Worm (Caenorhabditis elegans) whole organism, L3 larva: ENCODE results near the gene lite-1.

Experiments used
- R02D3.7 ChIP-seq: fragments of 150-350 bp; optimal IDR thresholded peaks from 2 replicates; lab custom pipeline; 2014; ENCODE audit warnings: missing biosample characterization, missing genetic modification characterization
- aly-2 ChIP-seq: fragments of 150-350 bp; optimal IDR thresholded peaks from 2 replicates; lab custom pipeline; 2014; ENCODE audit warnings: missing biosample characterization, missing genetic modification characterization
- ama-1 ChIP-seq: fragments of 150-350 bp; optimal IDR thresholded peaks from 2 replicates; lab custom pipeline; 2018
- ceh-16 ChIP-seq: sonication (generic microtip); optimal IDR thresholded peaks from 2 replicates; lab custom pipeline; 2017; ENCODE audit warnings: missing biosample characterization, missing genetic modification characterization
- ceh-82 ChIP-seq: fragments of 150-350 bp; optimal IDR thresholded peaks from 2 replicates; lab custom pipeline; 2014; ENCODE audit warnings: missing biosample characterization, missing genetic modification characterization
- egl-27 ChIP-seq: sonication (generic microtip); optimal IDR thresholded peaks from 4 replicates; lab custom pipeline; 2017; ENCODE audit warnings: missing biosample characterization, missing genetic modification reagents, missing genetic modification characterization
- egl-5 ChIP-seq: fragments of 150-350 bp; optimal IDR thresholded peaks from 2 replicates; lab custom pipeline; 2017; ENCODE audit warnings: missing biosample characterization, missing genetic modification reagents, missing genetic modification characterization, inconsistent platforms
- elt-1 ChIP-seq: fragments of 150-350 bp; optimal IDR thresholded peaks from 2 replicates; lab custom pipeline; 2014; ENCODE audit warnings: missing biosample characterization, missing genetic modification characterization
- elt-2 ChIP-seq: sonication (generic microtip); optimal IDR thresholded peaks from 2 replicates; lab custom pipeline; 2016; ENCODE audit warnings: missing genetic modification reagents, mild to moderate bottlenecking, missing genetic modification characterization, missing compliant biosample characterization
- elt-3 ChIP-seq, 3 experiments: fragments of 150-350 bp in 1 of 3; sonication (generic microtip) in 2 of 3; optimal IDR thresholded peaks; 2 replicates in 2 of 3; 4 replicates in 1 of 3; lab custom pipeline; 2014 to 2017; ENCODE audit warnings: missing biosample characterization in 3 of 3, missing genetic modification characterization in 3 of 3
- eor-1 ChIP-seq, 2 experiments: fragments of 150-350 bp; optimal IDR thresholded peaks; 2 replicates each; lab custom pipeline; 2014 to 2018; ENCODE audit warnings: missing biosample characterization in 2 of 2, missing genetic modification characterization in 2 of 2
- fkh-10 ChIP-seq: sonication (generic microtip); optimal IDR thresholded peaks from 2 replicates; lab custom pipeline; 2017; ENCODE audit warnings: missing biosample characterization, missing genetic modification reagents, missing genetic modification characterization
- fkh-2 ChIP-seq: fragments of 150-350 bp; optimal IDR thresholded peaks from 2 replicates; lab custom pipeline; 2014; ENCODE audit warnings: missing biosample characterization, missing genetic modification reagents, missing genetic modification characterization
- fos-1 ChIP-seq: fragments of 150-350 bp; optimal IDR thresholded peaks from 2 replicates; lab custom pipeline; 2014; ENCODE audit warnings: missing biosample characterization, missing genetic modification characterization
- hmg-11 ChIP-seq: sonication (generic microtip); optimal IDR thresholded peaks from 2 replicates; lab custom pipeline; 2016; ENCODE audit warnings: missing genetic modification characterization, missing compliant biosample characterization
- jun-1 ChIP-seq: fragments of 150-350 bp; optimal IDR thresholded peaks from 2 replicates; lab custom pipeline; 2014; ENCODE audit warnings: missing biosample characterization, missing genetic modification reagents, missing genetic modification characterization
- lin-15B ChIP-seq: fragments of 150-350 bp; optimal IDR thresholded peaks from 2 replicates; lab custom pipeline; 2014; ENCODE audit warnings: missing biosample characterization, missing genetic modification characterization
- lin-39 ChIP-seq: fragments of 150-350 bp; optimal IDR thresholded peaks from 2 replicates; lab custom pipeline; 2018; ENCODE audit warnings: missing biosample characterization, missing genetic modification reagents, missing genetic modification characterization
- lsy-12 ChIP-seq: sonication (generic microtip); optimal IDR thresholded peaks from 2 replicates; lab custom pipeline; 2016; ENCODE audit warnings: mild to moderate bottlenecking, missing genetic modification characterization, missing compliant biosample characterization
- mdl-1 ChIP-seq: fragments of 150-350 bp; optimal IDR thresholded peaks from 2 replicates; lab custom pipeline; 2014; ENCODE audit warnings: missing biosample characterization, missing genetic modification characterization
- mml-1 ChIP-seq: fragments of 150-350 bp; sonication (generic microtip); optimal IDR thresholded peaks from 3 replicates; lab custom pipeline; 2014; ENCODE audit warnings: missing biosample characterization, missing genetic modification characterization
- nfya-1 ChIP-seq: sonication (generic microtip); optimal IDR thresholded peaks from 2 replicates; lab custom pipeline; 2017; ENCODE audit warnings: missing genetic modification characterization, mild to moderate bottlenecking, missing compliant biosample characterization, antibody characterized with exemption, moderate library complexity; ENCODE audit not compliant: insufficient read depth
- nhr-11 ChIP-seq: fragments of 150-350 bp; optimal IDR thresholded peaks from 2 replicates; lab custom pipeline; 2014; ENCODE audit warnings: missing biosample characterization, missing genetic modification characterization
- nhr-12 ChIP-seq: fragments of 150-350 bp; optimal IDR thresholded peaks from 2 replicates; lab custom pipeline; 2014; ENCODE audit warnings: missing biosample characterization, missing genetic modification characterization
- nhr-23 ChIP-seq: fragments of 150-350 bp; optimal IDR thresholded peaks from 2 replicates; lab custom pipeline; 2014; ENCODE audit warnings: missing biosample characterization, missing genetic modification reagents, missing genetic modification characterization
- nhr-237 ChIP-seq: fragments of 150-350 bp; optimal IDR thresholded peaks from 2 replicates; lab custom pipeline; 2014; ENCODE audit warnings: missing biosample characterization, missing genetic modification characterization
- nhr-25 ChIP-seq: sonication (generic microtip); optimal IDR thresholded peaks from 2 replicates; lab custom pipeline; 2017; ENCODE audit warnings: missing biosample characterization, missing genetic modification characterization
- nhr-43 ChIP-seq: sonication (generic microtip); optimal IDR thresholded peaks from 2 replicates; lab custom pipeline; 2016; ENCODE audit warnings: mild to moderate bottlenecking, missing genetic modification characterization, missing compliant biosample characterization; ENCODE audit not compliant: poor library complexity, severe bottlenecking
- nhr-67 ChIP-seq: fragments of 150-350 bp; optimal IDR thresholded peaks from 2 replicates; lab custom pipeline; 2014; ENCODE audit warnings: missing biosample characterization, missing genetic modification characterization
- nhr-76 ChIP-seq: fragments of 150-350 bp; sonication (generic microtip); optimal IDR thresholded peaks from 5 replicates; lab custom pipeline; 2014; ENCODE audit warnings: missing biosample characterization, missing genetic modification characterization
- nhr-77 ChIP-seq: fragments of 150-350 bp; optimal IDR thresholded peaks from 2 replicates; lab custom pipeline; 2014; ENCODE audit warnings: missing biosample characterization, missing genetic modification characterization
- pha-4 ChIP-seq: fragments of 150-350 bp; optimal IDR thresholded peaks from 2 replicates; lab custom pipeline; 2014; ENCODE audit warnings: missing biosample characterization, missing genetic modification reagents, missing genetic modification characterization
- pqm-1 ChIP-seq: fragments of 150-350 bp; optimal IDR thresholded peaks from 2 replicates; lab custom pipeline; 2017; ENCODE audit warnings: missing biosample characterization, missing genetic modification characterization, inconsistent platforms
- sea-2 ChIP-seq: fragments of 150-350 bp; sonication (generic microtip); optimal IDR thresholded peaks from 4 replicates; lab custom pipeline; 2014; ENCODE audit warnings: missing biosample characterization, missing genetic modification reagents, missing genetic modification characterization
- snpc-4 ChIP-seq: fragments of 150-350 bp; optimal IDR thresholded peaks from 2 replicates; lab custom pipeline; 2014; ENCODE audit warnings: missing biosample characterization, missing genetic modification characterization
- tbx-2 ChIP-seq: sonication (generic microtip); optimal IDR thresholded peaks from 2 replicates; lab custom pipeline; 2016; ENCODE audit warnings: mild to moderate bottlenecking, missing genetic modification characterization, missing compliant biosample characterization
- zag-1 ChIP-seq: fragments of 150-350 bp; optimal IDR thresholded peaks from 2 replicates; lab custom pipeline; 2014; ENCODE audit warnings: missing biosample characterization, missing genetic modification characterization
- ztf-11 ChIP-seq: fragments of 150-350 bp; optimal IDR thresholded peaks from 2 replicates; lab custom pipeline; 2014; ENCODE audit warnings: missing biosample characterization, missing genetic modification characterization

Gene lite-1

DNA sequence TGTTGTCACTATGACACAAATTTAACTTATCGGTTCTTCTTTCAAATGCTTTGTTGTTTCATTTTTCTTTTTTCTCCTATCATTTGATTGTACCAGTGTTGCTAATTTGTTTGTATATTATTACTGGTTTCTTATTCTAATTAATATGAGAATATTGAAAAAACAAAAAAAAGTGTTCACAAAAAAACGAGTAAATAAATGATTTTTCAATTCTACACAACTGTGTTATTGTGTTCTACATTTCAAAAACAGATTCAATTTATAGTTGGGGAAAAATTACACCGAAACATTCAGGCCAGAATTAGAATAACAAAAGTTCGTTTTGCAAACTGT is 23.0 kb upstream of the lite-1 start:
- no peak for TF ChIP-seq ztf-11 (tag; lab: Kevin White, UChicago)
- no peak for TF ChIP-seq fkh-2 (tag; lab: Kevin White, UChicago)
- TF ChIP-seq nhr-25 (tag; lab: Kevin White, UChicago), result no peak
- TF ChIP-seq fos-1 (tag; lab: Kevin White, UChicago), result peak; percentile 50
- no peak for TF ChIP-seq nhr-43 (tag; lab: Kevin White, UChicago)
- TF ChIP-seq nhr-67 (tag; lab: Kevin White, UChicago), result no peak
- no peak for TF ChIP-seq elt-3 (tag; optimal IDR thresholded peaks at IDR 0.05; lab: Kevin White, UChicago)
- peak; percentile 68 for TF ChIP-seq pha-4 (tag; lab: Kevin White, UChicago)
- TF ChIP-seq eor-1 (tag; optimal IDR thresholded peaks at IDR 0.05; lab: Kevin White, UChicago), result no peak
- TF ChIP-seq nhr-12 (tag; lab: Kevin White, UChicago), result no peak
- TF ChIP-seq, all 47 proteins: peak for 2

DNA sequence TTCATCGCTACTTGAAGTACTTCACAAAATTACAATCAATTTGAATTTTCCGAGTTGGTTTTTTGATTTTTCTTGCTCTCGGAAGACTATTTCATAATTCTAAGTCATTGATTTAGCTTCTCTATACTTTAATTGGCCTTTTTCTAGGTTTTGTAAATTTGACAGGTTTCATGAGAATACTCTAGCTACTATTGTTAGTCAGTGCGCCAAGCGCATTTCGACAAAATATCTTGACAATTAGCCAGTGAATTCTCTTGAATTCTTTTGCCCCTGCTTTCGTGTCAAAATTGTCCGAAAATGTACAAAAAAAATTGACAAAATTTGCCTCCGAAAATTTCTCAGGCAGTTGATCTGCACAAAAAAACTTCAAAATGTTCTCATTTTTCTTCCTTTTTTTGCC is 22.6 kb upstream of the lite-1 start:
- TF ChIP-seq nhr-43 (tag; lab: Kevin White, UChicago) (peak; percentile 39), snpc-4 (tag; lab: Kevin White, UChicago) (no peak), ama-1 (lab: Kevin White, UChicago) (peak; percentile 85), nhr-12 (tag; lab: Kevin White, UChicago) (no peak)

DNA sequence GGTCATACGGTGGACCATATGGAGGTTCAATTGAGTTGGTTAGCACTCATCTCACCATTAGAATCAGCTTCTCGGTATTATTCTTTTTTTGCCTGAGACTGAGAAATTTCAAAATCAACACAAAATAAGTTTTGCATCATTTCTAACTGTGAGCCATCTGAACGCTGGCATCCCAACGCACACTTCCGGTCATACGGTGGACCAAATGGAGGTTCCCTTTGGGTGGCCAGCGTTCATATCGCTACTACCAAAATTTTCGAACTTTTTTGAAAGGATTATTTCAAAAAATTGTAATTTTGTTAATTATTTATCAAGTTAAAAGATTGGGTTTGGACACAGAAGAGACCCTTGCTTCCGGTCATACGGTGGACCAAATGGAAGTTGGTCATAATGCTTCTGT is 22.2 kb upstream of the lite-1 start:
- TF ChIP-seq pha-4 (tag; lab: Kevin White, UChicago) (no peak), ama-1 (lab: Kevin White, UChicago) (peak; percentile 91)

DNA sequence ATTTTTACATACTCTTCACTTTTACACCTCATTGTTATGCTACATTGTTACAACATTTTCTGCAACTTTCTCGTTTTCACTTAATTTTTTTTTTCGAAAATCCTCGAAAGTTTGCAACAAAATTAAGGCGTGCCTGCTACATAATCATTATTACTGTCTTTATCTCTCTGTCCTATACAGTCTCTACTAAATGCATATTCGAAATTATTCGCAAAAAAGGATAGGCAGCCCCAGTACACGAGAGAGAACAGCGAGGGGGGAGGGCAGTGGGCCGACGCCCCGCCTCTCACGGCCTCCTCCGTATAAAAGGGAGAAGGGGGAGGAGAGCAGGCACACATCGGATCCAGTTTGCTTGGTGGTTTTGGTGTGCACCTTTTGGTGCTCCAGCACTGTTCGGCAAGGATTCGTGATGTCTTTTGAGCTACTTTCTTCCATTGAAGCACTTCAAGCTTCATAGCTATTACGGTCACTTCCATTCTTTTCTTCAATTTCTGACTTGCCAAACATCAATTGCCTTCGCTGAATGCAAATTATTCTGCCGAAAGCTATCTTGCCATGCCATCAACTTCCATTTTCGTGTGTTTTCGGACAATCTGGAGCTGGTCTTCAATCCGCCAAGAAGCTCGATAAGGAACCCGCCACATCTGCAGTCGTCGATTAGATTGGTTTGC is 21.5 kb upstream of the lite-1 start:
- peak; percentile 82 for TF ChIP-seq lsy-12
- TF ChIP-seq fos-1 (tag; lab: Kevin White, UChicago), result no peak
- TF ChIP-seq snpc-4 (tag; lab: Kevin White, UChicago), result no peak
- TF ChIP-seq ama-1 (lab: Kevin White, UChicago), result peak; percentile 99
- no peak for TF ChIP-seq mml-1
- TF ChIP-seq elt-3 (tag; optimal IDR thresholded peaks at IDR 0.05; lab: Kevin White, UChicago), result peak in 1 of 3 experiments; percentile 32
- no peak for TF ChIP-seq aly-2 (tag; lab: Kevin White, UChicago)
- no peak for TF ChIP-seq lin-15B (tag; lab: Kevin White, UChicago)
- no peak for TF ChIP-seq eor-1 (tag; optimal IDR thresholded peaks at IDR 0.05; lab: Kevin White, UChicago)
- no peak for TF ChIP-seq egl-27 (tag; lab: Kevin White, UChicago)
- no peak for TF ChIP-seq mdl-1
- TF ChIP-seq ceh-16, result no peak
- TF ChIP-seq elt-2, result peak; percentile 47
- peak; percentile 22 for TF ChIP-seq R02D3.7 (tag; lab: Kevin White, UChicago)
- peak; percentile 28 for TF ChIP-seq lin-39 (tag; lab: Kevin White, UChicago)
- TF ChIP-seq pqm-1 (tag; lab: Kevin White, UChicago), result peak; percentile 35
- no peak for TF ChIP-seq sea-2 (GFP tag; lab: Kevin White, UChicago)
- peak; percentile 16 for TF ChIP-seq tbx-2 (tag; lab: Kevin White, UChicago)
- TF ChIP-seq ceh-82 (tag; lab: Kevin White, UChicago), result no peak
- no peak for TF ChIP-seq fkh-10 (GFP tag; lab: Kevin White, UChicago)
- peak; percentile 44 for TF ChIP-seq nfya-1 (tag; lab: Kevin White, UChicago)
- TF ChIP-seq hmg-11 (tag; lab: Kevin White, UChicago), result peak; percentile 52
- TF ChIP-seq nhr-43 (tag; lab: Kevin White, UChicago), result peak; percentile 9
- TF ChIP-seq nhr-23, result peak; percentile 10
- TF ChIP-seq ztf-11 (tag; lab: Kevin White, UChicago), result no peak
- no peak for TF ChIP-seq nhr-11 (tag; lab: Kevin White, UChicago)
- no peak for TF ChIP-seq elt-1
- no peak for TF ChIP-seq nhr-12 (tag; lab: Kevin White, UChicago)
- no peak for TF ChIP-seq zag-1 (tag; lab: Kevin White, UChicago)
- no peak for TF ChIP-seq egl-5 (tag; lab: Kevin White, UChicago)
- no peak for TF ChIP-seq nhr-77 (tag; lab: Kevin White, UChicago)
- TF ChIP-seq jun-1 (tag; lab: Kevin White, UChicago), result peak; percentile 6
- TF ChIP-seq nhr-76 (tag; lab: Kevin White, UChicago), result no peak
- TF ChIP-seq nhr-237, result no peak
